Worm (Caenorhabditis elegans) whole organism, midembryonic: ENCODE data around the gene F35H8.2.

Experiments
- T22C8.4 ChIP-seq: fragments of 200-800 bp; sonication (Bioruptor generic); IDR thresholded peaks from 2 replicates; pipeline ENCODE4 v1.3.6; 2022; ENCODE audit warnings: missing genetic modification characterization, missing compliant biosample characterization
- cog-1 ChIP-seq: sonication (generic microtip); optimal IDR thresholded peaks from 2 replicates; lab custom pipeline; 2016; ENCODE audit warnings: missing genetic modification characterization, missing compliant biosample characterization
- flt-1 ChIP-seq: fragments of 200-800 bp; sonication (Bioruptor generic); IDR thresholded peaks from 2 replicates; pipeline ENCODE4 v1.3.6; 2022; ENCODE audit warnings: missing genetic modification characterization, missing compliant biosample characterization
- klf-2 ChIP-seq: fragments of 200-800 bp; sonication (Bioruptor generic); conservative IDR thresholded peaks from 2 replicates; pipeline ENCODE4 v1.3.6; 2022; ENCODE audit warnings: missing genetic modification reagents, missing genetic modification characterization, missing compliant biosample characterization
- med-1 ChIP-seq: sonication (generic microtip); optimal IDR thresholded peaks from 2 replicates; lab custom pipeline; 2017; ENCODE audit warnings: missing genetic modification characterization, mild to moderate bottlenecking, missing compliant biosample characterization, antibody characterized with exemption, missing genetic modification reagents; ENCODE audit not compliant: insufficient read depth
- ref-1 ChIP-seq: fragments of 200-800 bp; sonication (Bioruptor generic); conservative IDR thresholded peaks from 2 replicates; pipeline ENCODE4 v1.3.6; 2022; ENCODE audit warnings: missing genetic modification reagents, missing genetic modification characterization, missing compliant biosample characterization
- ztf-29 ChIP-seq: fragments of 200-800 bp; sonication (Bioruptor generic); IDR thresholded peaks from 2 replicates; pipeline ENCODE4 v1.3.6; 2022; ENCODE audit warnings: missing genetic modification reagents, missing genetic modification characterization, missing compliant biosample characterization

ce11 chrII:9507181-9507580, 48.1 kb upstream of the F35H8.2 start, which contains the start of gene gcy-3:
- no peak for TF ChIP-seq flt-1 (GFP tag; lab: Robert Waterston, UW)
- no peak for TF ChIP-seq ztf-29 (GFP tag; lab: Robert Waterston, UW)
- no peak for TF ChIP-seq klf-2 (GFP tag; lab: Robert Waterston, UW)
- TF ChIP-seq T22C8.4 (GFP tag; lab: Robert Waterston, UW) = no peak
- no peak for TF ChIP-seq ref-1 (GFP tag; lab: Robert Waterston, UW)
- no peak for TF ChIP-seq cog-1 (tag; lab: Kevin White, UChicago)
- no peak for TF ChIP-seq med-1
